Fruit fly (Drosophila melanogaster) whole organism, wandering third instar larva: ENCODE data around the gene CG8478.

Experiments used
- Abd-B ChIP-seq: fragments of >200 bp; optimal IDR thresholded peaks from 2 replicates; lab custom pipeline; 2017; ENCODE audit warnings: missing biosample characterization, missing genetic modification characterization
- CG32264 ChIP-seq: fragments of 200-800 bp; sonication (Bioruptor generic); optimal IDR thresholded peaks from 2 replicates; lab custom pipeline; 2016; ENCODE audit warnings: missing biosample characterization, missing genetic modification characterization
- CG9705 ChIP-seq: fragments of 200-800 bp; sonication (Bioruptor generic); optimal IDR thresholded peaks from 2 replicates; lab custom pipeline; 2018; ENCODE audit warnings: missing biosample characterization, mild to moderate bottlenecking, missing genetic modification characterization
- CrebA ChIP-seq: fragments of 200-800 bp; sonication (Bioruptor generic); optimal IDR thresholded peaks from 2 replicates; lab custom pipeline; 2016; ENCODE audit warnings: missing biosample characterization, mild to moderate bottlenecking, missing genetic modification characterization, borderline replicate concordance
- Dfd ChIP-seq: fragments of >200 bp; optimal IDR thresholded peaks from 2 replicates; lab custom pipeline; 2017; ENCODE audit warnings: missing biosample characterization, missing genetic modification characterization
- Dif ChIP-seq: fragments of 200-275, 200-300 bp; sonication (Bioruptor generic); optimal IDR thresholded peaks from 2 replicates; lab custom pipeline; 2018; ENCODE audit warnings: missing biosample characterization, missing genetic modification characterization; ENCODE audit not compliant: partially characterized antibody
- GATAd ChIP-seq: sonication (Bioruptor generic); optimal IDR thresholded peaks from 2 replicates; lab custom pipeline; 2016; ENCODE audit warnings: missing biosample characterization, missing genetic modification characterization
- HLH106 ChIP-seq: fragments of 200-800 bp; optimal IDR thresholded peaks from 3 replicates; lab custom pipeline; 2019; ENCODE audit warnings: missing biosample characterization, mild to moderate bottlenecking, missing genetic modification characterization, moderate library complexity
- Hnf4 ChIP-seq: fragments of 200-800 bp; sonication (Bioruptor generic); optimal IDR thresholded peaks from 2 replicates; lab custom pipeline; 2016; ENCODE audit warnings: missing biosample characterization, mild to moderate bottlenecking, missing genetic modification characterization
- Hr78 ChIP-seq: fragments of >200 bp; optimal IDR thresholded peaks from 2 replicates; lab custom pipeline; 2017; ENCODE audit warnings: missing biosample characterization, missing genetic modification characterization
- Hr83 ChIP-seq: fragments of 200-300 bp; sonication (Bioruptor generic); optimal IDR thresholded peaks from 2 replicates; lab custom pipeline; 2016; ENCODE audit warnings: missing biosample characterization, mild to moderate bottlenecking, missing genetic modification characterization, moderate library complexity; ENCODE audit not compliant: poor library complexity, severe bottlenecking
- Jra ChIP-seq: sonication (Bioruptor generic); optimal IDR thresholded peaks from 2 replicates; lab custom pipeline; 2016; ENCODE audit warnings: missing biosample characterization, missing genetic modification characterization
- Mio ChIP-seq: sonication (Bioruptor generic); optimal IDR thresholded peaks from 2 replicates; lab custom pipeline; 2016; ENCODE audit warnings: missing biosample characterization, missing genetic modification characterization
- Myc ChIP-seq: fragments of >200 bp; optimal IDR thresholded peaks from 2 replicates; lab custom pipeline; 2017
- OdsH ChIP-seq: fragments of 200-800 bp; sonication (Bioruptor generic); optimal IDR thresholded peaks from 2 replicates; lab custom pipeline; 2016; ENCODE audit warnings: missing biosample characterization, mild to moderate bottlenecking, missing genetic modification characterization
- Rel ChIP-seq, 2 experiments: fragments of 200-800 bp; sonication (Bioruptor generic) in 1 of 2; optimal IDR thresholded peaks; 2 replicates in 1 of 2; 3 replicates in 1 of 2; lab custom pipeline; 2016 to 2019; ENCODE audit warnings: mild to moderate bottlenecking in 2 of 2, missing biosample characterization in 2 of 2, missing genetic modification characterization in 2 of 2, moderate library complexity in 1 of 2
- Sp1 ChIP-seq: fragments of 200-800 bp; sonication (Bioruptor generic); optimal IDR thresholded peaks from 3 replicates; lab custom pipeline; 2019; ENCODE audit warnings: missing biosample characterization, mild to moderate bottlenecking, missing genetic modification characterization, moderate library complexity
- Vsx2 ChIP-seq: fragments of 200-300, 225-300 bp; sonication (Bioruptor generic); optimal IDR thresholded peaks from 2 replicates; lab custom pipeline; 2018; ENCODE audit warnings: missing biosample characterization, missing genetic modification characterization; ENCODE audit not compliant: partially characterized antibody
- br ChIP-seq: fragments of 200-800 bp; sonication (Bioruptor generic); optimal IDR thresholded peaks from 2 replicates; lab custom pipeline; 2016; ENCODE audit warnings: missing biosample characterization, missing genetic modification characterization
- brk ChIP-seq: fragments of 200-800 bp; sonication (Bioruptor generic); optimal IDR thresholded peaks from 2 replicates; lab custom pipeline; 2016; ENCODE audit warnings: missing biosample characterization, mild to moderate bottlenecking, missing genetic modification characterization
- dl ChIP-seq, 2 experiments: fragments of 175-275, 200-275 bp in 1 of 2; fragments of 200-275 bp in 1 of 2; sonication (Bioruptor generic); optimal IDR thresholded peaks; lab custom pipeline; 2018; ENCODE audit warnings: mild to moderate bottlenecking in 2 of 2, missing biosample characterization in 2 of 2, missing genetic modification characterization in 2 of 2, moderate library complexity in 2 of 2; ENCODE audit not compliant: partially characterized antibody in 2 of 2, insufficient read depth in 1 of 2
- dmrt93B ChIP-seq: fragments of 200-800 bp; sonication (Bioruptor generic); optimal IDR thresholded peaks from 2 replicates; lab custom pipeline; 2018; ENCODE audit warnings: missing biosample characterization, mild to moderate bottlenecking, missing genetic modification characterization
- dsf ChIP-seq: sonication (Bioruptor generic); optimal IDR thresholded peaks from 2 replicates; lab custom pipeline; 2016; ENCODE audit warnings: missing biosample characterization, missing genetic modification characterization, borderline replicate concordance
- ey ChIP-seq: fragments of 200-800 bp; sonication (Bioruptor generic); optimal IDR thresholded peaks from 2 replicates; lab custom pipeline; 2016; ENCODE audit warnings: missing biosample characterization, missing genetic modification characterization
- foxo ChIP-seq, 2 experiments: fragments of 200-800 bp; sonication (Bioruptor generic); optimal IDR thresholded peaks; 2 replicates in 1 of 2; 3 replicates in 1 of 2; lab custom pipeline; 2016 to 2017; ENCODE audit warnings: missing biosample characterization in 2 of 2, missing genetic modification characterization in 2 of 2
- fru ChIP-seq: fragments of 200-800 bp; sonication (Bioruptor generic); optimal IDR thresholded peaks from 3 replicates; lab custom pipeline; 2016; ENCODE audit warnings: missing biosample characterization, mild to moderate bottlenecking, missing genetic modification characterization
- h ChIP-seq: fragments of 200-800 bp; sonication (Bioruptor generic); optimal IDR thresholded peaks from 3 replicates; lab custom pipeline; 2016; ENCODE audit warnings: missing biosample characterization, mild to moderate bottlenecking, missing genetic modification characterization
- jim ChIP-seq: fragments of 175-275, 200-325 bp; sonication (Bioruptor generic); optimal IDR thresholded peaks from 2 replicates; lab custom pipeline; 2016; ENCODE audit warnings: missing biosample characterization, mild to moderate bottlenecking, missing genetic modification characterization
- lola ChIP-seq: fragments of >200 bp; optimal IDR thresholded peaks from 2 replicates; lab custom pipeline; 2017; ENCODE audit warnings: missing biosample characterization, missing genetic modification characterization
- pan ChIP-seq: fragments of >200 bp; optimal IDR thresholded peaks from 2 replicates; lab custom pipeline; 2017
- psq ChIP-seq: fragments of 200-800 bp; sonication (Bioruptor generic); optimal IDR thresholded peaks from 3 replicates; lab custom pipeline; 2017; ENCODE audit warnings: missing biosample characterization, mild to moderate bottlenecking, missing genetic modification characterization, moderate library complexity
- rgr ChIP-seq: fragments of 200-800 bp; sonication (Bioruptor generic); optimal IDR thresholded peaks from 3 replicates; lab custom pipeline; 2016; ENCODE audit warnings: missing biosample characterization, mild to moderate bottlenecking, missing genetic modification characterization
- sage ChIP-seq: fragments of 200-800 bp; sonication (Bioruptor generic); optimal IDR thresholded peaks from 2 replicates; lab custom pipeline; 2016; ENCODE audit warnings: missing biosample characterization, mild to moderate bottlenecking, missing genetic modification characterization
- sv ChIP-seq: fragments of 200-800 bp; sonication (Bioruptor generic); optimal IDR thresholded peaks from 3 replicates; lab custom pipeline; 2016; ENCODE audit warnings: missing biosample characterization, missing genetic modification characterization
- tai ChIP-seq: sonication (Bioruptor generic); optimal IDR thresholded peaks from 2 replicates; lab custom pipeline; 2016; ENCODE audit warnings: missing biosample characterization, missing genetic modification characterization
- usp ChIP-seq: fragments of >200 bp; optimal IDR thresholded peaks from 2 replicates; lab custom pipeline; 2017; ENCODE audit warnings: missing biosample characterization, missing genetic modification characterization
- woc ChIP-seq: sonication (Bioruptor generic); optimal IDR thresholded peaks from 2 replicates; lab custom pipeline; 2016; ENCODE audit warnings: missing biosample characterization, mild to moderate bottlenecking, missing genetic modification characterization

Gene CG8478

DNA sequence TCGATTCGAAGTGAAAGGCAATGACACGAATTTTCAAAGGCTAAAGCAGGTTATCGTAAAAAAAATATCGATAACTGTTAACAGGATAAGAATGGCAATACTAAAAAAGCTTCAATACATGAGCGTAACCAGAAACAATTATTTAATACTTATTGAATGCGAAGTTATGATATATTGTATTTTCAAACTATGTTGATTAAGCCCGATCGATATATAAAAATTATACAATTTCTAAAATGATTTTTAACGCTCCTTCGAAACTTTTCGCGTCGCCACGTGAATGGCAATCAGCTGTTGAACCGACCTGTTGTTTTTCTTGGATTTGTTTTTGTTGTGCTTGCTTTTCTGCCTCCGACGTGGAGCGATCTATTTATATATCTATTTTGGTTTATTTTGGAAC, 7.3 kb upstream of the CG8478 start, which contains the start of the genes Alg12 and Rpt3R:
TSS of gene Alg12 (plus strand) at position 305 of the 400 bp plus-strand sequence.
TSS of gene Rpt3R (minus strand) at position 324 of the 400 bp plus-strand sequence.
- TF ChIP-seq Rel (GFP tag; optimal IDR thresholded peaks at IDR 0.05; lab: Kevin White, UChicago) (no peak), Rel (tag; optimal IDR thresholded peaks at IDR 0.05; lab: Kevin White, UChicago) (no peak), sv (no peak), dl (GFP tag; optimal IDR thresholded peaks at IDR 0.05; lab: Kevin White, UChicago; ENCODE audit: insufficient read depth in 1 of 2, partially characterized antibody in 2 of 2) (no peak), psq (GFP tag; lab: Kevin White, UChicago) (no peak), Myc (lab: Kevin White, UChicago) (peak; percentile 8)

DNA sequence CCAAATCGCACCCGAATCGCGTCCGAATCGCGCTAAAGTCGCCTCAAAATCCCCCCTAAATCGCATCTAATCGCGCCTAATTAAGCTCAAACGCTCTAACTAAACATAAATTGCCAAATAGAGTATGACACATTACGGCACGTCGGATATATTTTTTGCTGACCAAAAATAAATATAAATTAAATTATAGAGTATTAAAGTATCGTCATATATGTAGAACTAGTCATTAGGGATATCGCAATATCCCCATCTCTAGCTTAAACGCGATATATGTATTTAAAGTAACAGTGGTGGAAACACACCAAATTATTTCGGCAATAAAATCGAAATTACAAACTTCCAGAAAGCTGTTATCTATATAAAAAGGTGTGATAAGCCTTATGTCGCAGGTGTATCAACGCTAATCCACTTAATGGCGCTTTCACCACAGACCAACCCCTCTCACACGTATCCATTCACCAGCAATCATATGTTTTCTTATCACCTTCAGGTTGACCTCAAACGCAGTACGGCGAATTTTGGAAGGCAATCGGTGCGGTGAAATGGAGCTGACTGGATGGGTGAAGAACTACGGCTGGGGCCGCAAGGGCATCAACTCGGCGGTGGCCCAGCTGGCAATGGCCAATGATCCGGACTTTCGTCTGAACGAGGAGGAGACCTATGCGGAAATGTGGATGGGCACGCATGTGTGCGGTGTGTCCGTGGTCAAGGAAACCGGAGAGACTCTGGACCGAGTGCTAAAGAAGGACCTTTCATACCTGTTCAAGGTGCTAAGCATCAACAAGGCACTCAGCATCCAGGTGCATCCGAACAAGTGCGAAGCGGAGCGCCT, 3.9 kb upstream of the CG8478 start, which contains the start of gene Mpi:
TSS of gene Mpi (plus strand) at position 263 of the 832 bp plus-strand sequence.
- TF ChIP-seq woc (no peak), Myc (lab: Kevin White, UChicago) (peak; percentile 79), Rel (GFP tag; optimal IDR thresholded peaks at IDR 0.05; lab: Kevin White, UChicago) (no peak), Rel (tag; optimal IDR thresholded peaks at IDR 0.05; lab: Kevin White, UChicago) (no peak), usp (GFP tag; lab: Kevin White, UChicago) (no peak), OdsH (GFP tag; lab: Kevin White, UChicago) (peak; percentile 20), dmrt93B (GFP tag; lab: Kevin White, UChicago) (no peak), sage (GFP tag; lab: Kevin White, UChicago) (no peak), dsf (GFP tag; lab: Kevin White, UChicago) (no peak), Vsx2 (GFP tag; lab: Kevin White, UChicago) (no peak), GATAd (GFP tag; lab: Kevin White, UChicago) (no peak), dl (GFP tag; optimal IDR thresholded peaks at IDR 0.05; lab: Kevin White, UChicago; ENCODE audit: insufficient read depth in 1 of 2, partially characterized antibody in 2 of 2) (no peak)

- TF ChIP-seq Abd-B (no peak), Dfd (GFP tag; lab: Kevin White, UChicago) (no peak), HLH106 (tag; lab: Kevin White, UChicago) (peak; percentile 54), br (GFP tag; lab: Kevin White, UChicago) (peak; percentile 80), jim (GFP tag; lab: Kevin White, UChicago) (peak; percentile 30), Myc (lab: Kevin White, UChicago) (peak; percentile 3), dl (GFP tag; optimal IDR thresholded peaks at IDR 0.05; lab: Kevin White, UChicago; ENCODE audit: insufficient read depth in 1 of 2, partially characterized antibody in 2 of 2) (peak in 1 of 2 experiments; percentile 22), Rel (GFP tag; optimal IDR thresholded peaks at IDR 0.05; lab: Kevin White, UChicago) (no peak), Rel (tag; optimal IDR thresholded peaks at IDR 0.05; lab: Kevin White, UChicago) (peak; percentile 77), Hr78 (GFP tag; lab: Kevin White, UChicago) (no peak), Hnf4 (GFP tag; lab: Kevin White, UChicago) (peak; percentile 88), Dif (GFP tag; lab: Kevin White, UChicago) (peak; percentile 42), ey (GFP tag; lab: Kevin White, UChicago) (peak; percentile 70), usp (GFP tag; lab: Kevin White, UChicago) (no peak), psq (GFP tag; lab: Kevin White, UChicago) (peak; percentile 50), dsf (GFP tag; lab: Kevin White, UChicago) (peak; percentile 48), pan (lab: Kevin White, UChicago) (no peak), Mio (GFP tag; lab: Kevin White, UChicago) (peak; percentile 31), CG32264 (peak; percentile 22), lola (GFP tag; lab: Kevin White, UChicago) (no peak), CrebA (GFP tag; lab: Kevin White, UChicago) (no peak), h (peak; percentile 84), Hr83 (GFP tag; lab: Kevin White, UChicago) (peak; percentile 93), CG9705 (peak; percentile 62), brk (GFP tag; lab: Kevin White, UChicago) (no peak), rgr (GFP tag; lab: Kevin White, UChicago) (peak; percentile 88), foxo (GFP tag; optimal IDR thresholded peaks at IDR 0.05; lab: Kevin White, UChicago) (peak in 1 of 2 experiments; percentile 84), sv (peak; percentile 32), OdsH (GFP tag; lab: Kevin White, UChicago) (peak; percentile 71), Jra (GFP tag; lab: Kevin White, UChicago) (peak; percentile 80), woc (peak; percentile 60), tai (GFP tag; lab: Kevin White, UChicago) (no peak), Sp1 (GFP tag; lab: Kevin White, UChicago) (peak; percentile 50), GATAd (GFP tag; lab: Kevin White, UChicago) (no peak), fru (GFP tag; lab: Kevin White, UChicago) (peak; percentile 70)
Observed at dm6 chr3R:9767620-9768592, 4.5 kb downstream of the CG8478 start, which contains the start of gene Naa80. TSS of gene Naa80 (plus strand) at chr3R:9767834.
